Fruit fly (Drosophila melanogaster) whole organism, embryonic: ENCODE results near the gene Cp16.

Source experiments
- Awh ChIP-seq: fragments of 200-800 bp; sonication (Bioruptor generic); IDR thresholded peaks from 2 replicates; pipeline ENCODE4, ENCODE4 v1.3.6; 2022; ENCODE audit warnings: missing biosample characterization, missing genetic modification characterization
- B-H2 ChIP-seq: fragments of 200-800 bp; sonication (Bioruptor generic); optimal IDR thresholded peaks from 2 replicates; lab custom pipeline; 2018; ENCODE audit warnings: missing biosample characterization, mild to moderate bottlenecking, missing genetic modification characterization
- Bdp1 ChIP-seq: fragments of 200-800 bp; sonication (Bioruptor generic); optimal IDR thresholded peaks from 3 replicates; lab custom pipeline; 2016; ENCODE audit warnings: missing biosample characterization, missing genetic modification characterization
- CG10462 ChIP-seq: fragments of 200-800 bp; sonication (Bioruptor generic); optimal IDR thresholded peaks from 2 replicates; lab custom pipeline; 2016; ENCODE audit warnings: missing biosample characterization, missing genetic modification characterization
- CG12104 ChIP-seq: fragments of 200-800 bp; sonication (Bioruptor generic); optimal IDR thresholded peaks from 3 replicates; lab custom pipeline; 2016; ENCODE audit warnings: missing biosample characterization, missing genetic modification characterization
- CG12391 ChIP-seq: fragments of 200-800 bp; sonication (Bioruptor generic); optimal IDR thresholded peaks from 3 replicates; lab custom pipeline; 2018; ENCODE audit warnings: missing biosample characterization, mild to moderate bottlenecking, missing genetic modification characterization, moderate library complexity
- CG14667 ChIP-seq: fragments of 200-800 bp; sonication (Bioruptor generic); IDR thresholded peaks from 2 replicates; pipeline ENCODE4 v1.3.6; 2022; ENCODE audit warnings: missing biosample characterization, missing genetic modification characterization
- CG14710 ChIP-seq: fragments of 200-800 bp; sonication (Bioruptor generic); optimal IDR thresholded peaks from 3 replicates; lab custom pipeline; 2019; ENCODE audit warnings: missing biosample characterization, mild to moderate bottlenecking, missing genetic modification characterization, moderate library complexity
- CG14860 ChIP-seq: fragments of 200-800 bp; sonication (Bioruptor generic); IDR thresholded peaks from 3 replicates; pipeline ENCODE4 v1.3.6; 2022; ENCODE audit warnings: missing biosample characterization, missing genetic modification characterization; ENCODE audit not compliant: partially characterized antibody
- CG18262 ChIP-seq: fragments of 200-800 bp; optimal IDR thresholded peaks from 3 replicates; lab custom pipeline; 2019; ENCODE audit warnings: missing biosample characterization, mild to moderate bottlenecking, missing genetic modification characterization, moderate library complexity
- CG18619 ChIP-seq: fragments of 200-800 bp; sonication (Bioruptor generic); optimal IDR thresholded peaks from 3 replicates; lab custom pipeline; 2017; ENCODE audit warnings: missing biosample characterization, mild to moderate bottlenecking, missing genetic modification characterization
- CG30403 ChIP-seq: fragments of 200-800 bp; sonication (Bioruptor generic); optimal IDR thresholded peaks from 3 replicates; lab custom pipeline; 2016; ENCODE audit warnings: missing biosample characterization, missing genetic modification characterization
- CG32532 ChIP-seq: fragments of 200-800 bp; sonication (Bioruptor generic); IDR thresholded peaks from 2 replicates; pipeline ENCODE4 v1.3.6; 2022; ENCODE audit warnings: missing biosample characterization, missing genetic modification characterization
- CG32767 ChIP-seq: fragments of 200-800 bp; sonication (Bioruptor generic); IDR thresholded peaks from 2 replicates; pipeline ENCODE4 v1.3.6; 2022; ENCODE audit warnings: missing biosample characterization, missing genetic modification characterization
- CG32772 ChIP-seq: fragments of 200-800 bp; sonication (Bioruptor generic); IDR thresholded peaks from 2 replicates; pipeline ENCODE4 v1.3.6; 2022; ENCODE audit warnings: missing biosample characterization, missing genetic modification characterization
- CG34224 ChIP-seq: fragments of 200-800 bp; sonication (Bioruptor generic); IDR thresholded peaks from 3 replicates; pipeline ENCODE4 v1.3.6; 2022; ENCODE audit warnings: missing biosample characterization, missing genetic modification characterization; ENCODE audit not compliant: partially characterized antibody
- CG3838 ChIP-seq: fragments of 200-800 bp; sonication (Bioruptor generic); optimal IDR thresholded peaks from 3 replicates; lab custom pipeline; 2016; ENCODE audit warnings: missing biosample characterization, missing genetic modification characterization
- CG3847 ChIP-seq: fragments of 200-800 bp; sonication (Bioruptor generic); IDR thresholded peaks from 2 replicates; pipeline ENCODE4 v1.3.6; 2022; ENCODE audit warnings: missing biosample characterization, missing genetic modification characterization
- CG7271 ChIP-seq: fragments of 200-800 bp; sonication (Bioruptor generic); optimal IDR thresholded peaks from 2 replicates; lab custom pipeline; 2018; ENCODE audit warnings: missing biosample characterization, mild to moderate bottlenecking, missing genetic modification characterization, moderate library complexity
- CG7987 ChIP-seq: fragments of 200-800 bp; sonication (Bioruptor generic); optimal IDR thresholded peaks from 2 replicates; lab custom pipeline; 2018; ENCODE audit warnings: missing biosample characterization, mild to moderate bottlenecking, missing genetic modification characterization, moderate library complexity
- CG9437 ChIP-seq: fragments of 200-800 bp; sonication (Bioruptor generic); optimal IDR thresholded peaks from 2 replicates; lab custom pipeline; 2018; ENCODE audit warnings: missing biosample characterization, mild to moderate bottlenecking, missing genetic modification characterization
- D ChIP-seq, 2 experiments: fragments of 200-800 bp in 1 of 2; fragments of >200 bp in 1 of 2; sonication (Bioruptor generic) in 1 of 2; optimal IDR thresholded peaks; 2 replicates in 1 of 2; 3 replicates in 1 of 2; lab custom pipeline; 2017; ENCODE audit warnings: mild to moderate bottlenecking in 1 of 2, missing biosample characterization in 1 of 2, missing genetic modification characterization in 1 of 2, missing genetic modification reagents in 1 of 2
- Dll ChIP-seq: fragments of 200-800 bp; sonication (Bioruptor generic); IDR thresholded peaks from 4 replicates; pipeline ENCODE4 v1.3.6; 2022; ENCODE audit warnings: missing biosample characterization, missing genetic modification characterization; ENCODE audit not compliant: partially characterized antibody
- Fer1 ChIP-seq: fragments of 200-800 bp; sonication (Bioruptor generic); optimal IDR thresholded peaks from 2 replicates; lab custom pipeline; 2017; ENCODE audit warnings: missing biosample characterization, mild to moderate bottlenecking, missing genetic modification characterization
- Fer3 ChIP-seq: fragments of 200-800 bp; sonication (Bioruptor generic); optimal IDR thresholded peaks from 2 replicates; lab custom pipeline; 2018; ENCODE audit warnings: missing biosample characterization, mild to moderate bottlenecking, missing genetic modification characterization, moderate library complexity
- Mes4 ChIP-seq: fragments of 200-800 bp; sonication (Bioruptor generic); optimal IDR thresholded peaks from 2 replicates; lab custom pipeline; 2016; ENCODE audit warnings: missing biosample characterization, missing genetic modification characterization
- Rx ChIP-seq: fragments of 200-800 bp; sonication (Bioruptor generic); IDR thresholded peaks from 2 replicates; pipeline ENCODE4 v1.3.6; 2022; ENCODE audit warnings: missing biosample characterization, missing genetic modification characterization
- Six4 ChIP-seq: fragments of 200-800 bp; sonication (Bioruptor generic); optimal IDR thresholded peaks from 2 replicates; lab custom pipeline; 2016; ENCODE audit warnings: missing biosample characterization, missing genetic modification characterization
- Ssrp ChIP-seq: fragments of 200-800 bp; sonication (Bioruptor generic); optimal IDR thresholded peaks from 2 replicates; lab custom pipeline; 2018; ENCODE audit warnings: missing biosample characterization, mild to moderate bottlenecking, missing genetic modification characterization, moderate library complexity
- Xbp1 ChIP-seq: fragments of 200-800 bp; sonication (Bioruptor generic); optimal IDR thresholded peaks from 3 replicates; lab custom pipeline; 2016; ENCODE audit warnings: missing biosample characterization, mild to moderate bottlenecking, missing genetic modification characterization
- ap ChIP-seq: fragments of 200-800 bp; sonication (Bioruptor generic); IDR thresholded peaks from 2 replicates; pipeline ENCODE4 v1.3.6; 2022; ENCODE audit warnings: missing biosample characterization, missing genetic modification characterization
- bbx ChIP-seq: fragments of 200-800 bp; sonication (Bioruptor generic); IDR thresholded peaks from 2 replicates; pipeline ENCODE4 v1.3.6; 2022; ENCODE audit warnings: missing biosample characterization, missing genetic modification characterization; ENCODE audit not compliant: partially characterized antibody
- bcd ChIP-seq: fragments of 200-800 bp; sonication (Bioruptor generic); optimal IDR thresholded peaks from 2 replicates; lab custom pipeline; 2017; ENCODE audit warnings: missing biosample characterization, mild to moderate bottlenecking, missing genetic modification characterization
- dmrt11E ChIP-seq: fragments of 200-800 bp; sonication (Bioruptor generic); optimal IDR thresholded peaks from 3 replicates; lab custom pipeline; 2018; ENCODE audit warnings: missing biosample characterization, mild to moderate bottlenecking, missing genetic modification characterization, moderate library complexity
- exex ChIP-seq: fragments of 200-800 bp; sonication (Bioruptor generic); optimal IDR thresholded peaks from 4 replicates; lab custom pipeline; 2018; ENCODE audit warnings: missing biosample characterization, mild to moderate bottlenecking, missing genetic modification characterization, moderate library complexity
- gem ChIP-seq: fragments of 200-800 bp; sonication (Bioruptor generic); optimal IDR thresholded peaks from 2 replicates; lab custom pipeline; 2019; ENCODE audit warnings: missing biosample characterization, mild to moderate bottlenecking, missing genetic modification characterization, moderate library complexity
- grn ChIP-seq: fragments of 200-800 bp; sonication (Bioruptor generic); optimal IDR thresholded peaks from 3 replicates; lab custom pipeline; 2017; ENCODE audit warnings: missing biosample characterization, missing genetic modification characterization
- gt ChIP-seq: fragments of 200-800 bp; sonication (Bioruptor generic); IDR thresholded peaks from 2 replicates; pipeline ENCODE4 v1.3.6; 2022; ENCODE audit warnings: missing biosample characterization, missing genetic modification characterization
- hb ChIP-seq: fragments of 200-800 bp; sonication (Bioruptor generic); IDR thresholded peaks from 3 replicates; pipeline ENCODE4 v1.3.6; 2022; ENCODE audit warnings: missing biosample characterization, missing genetic modification characterization; ENCODE audit not compliant: partially characterized antibody
- ind ChIP-seq: fragments of 200-800 bp; sonication (Bioruptor generic); optimal IDR thresholded peaks from 3 replicates; lab custom pipeline; 2016; ENCODE audit warnings: missing biosample characterization, missing genetic modification characterization
- jing ChIP-seq: fragments of 200-800 bp; sonication (Bioruptor generic); optimal IDR thresholded peaks from 2 replicates; lab custom pipeline; 2018; ENCODE audit warnings: missing biosample characterization, mild to moderate bottlenecking, missing genetic modification characterization
- ken ChIP-seq: fragments of 200-800 bp; sonication (Bioruptor generic); IDR thresholded peaks from 3 replicates; pipeline ENCODE4 v1.3.6; 2022; ENCODE audit warnings: missing biosample characterization, missing genetic modification characterization
- lbe ChIP-seq: fragments of 200-800 bp; sonication (Bioruptor generic); optimal IDR thresholded peaks from 2 replicates; lab custom pipeline; 2016; ENCODE audit warnings: missing biosample characterization, mild to moderate bottlenecking, missing genetic modification characterization
- mld ChIP-seq: fragments of 200-800 bp; sonication (Bioruptor generic); IDR thresholded peaks from 3 replicates; pipeline ENCODE4 v1.3.6; 2022; ENCODE audit warnings: missing biosample characterization, missing genetic modification characterization; ENCODE audit not compliant: partially characterized antibody
- odd ChIP-seq: fragments of 200-800 bp; sonication (Bioruptor generic); optimal IDR thresholded peaks from 2 replicates; lab custom pipeline; 2017; ENCODE audit warnings: missing biosample characterization, mild to moderate bottlenecking, missing genetic modification characterization
- pho ChIP-seq: fragments of 200-800 bp; sonication (Bioruptor generic); optimal IDR thresholded peaks from 2 replicates; lab custom pipeline; 2016; ENCODE audit warnings: missing biosample characterization, missing genetic modification characterization
- row ChIP-seq: fragments of 200-800 bp; sonication (Bioruptor generic); IDR thresholded peaks from 3 replicates; pipeline ENCODE4 v1.3.6; 2022; ENCODE audit warnings: missing biosample characterization, missing genetic modification characterization
- slbo ChIP-seq: fragments of 200-800 bp; sonication (Bioruptor generic); IDR thresholded peaks from 2 replicates; pipeline ENCODE4 v1.3.6; 2022; ENCODE audit warnings: missing biosample characterization, missing genetic modification characterization
- zfh2 ChIP-seq: fragments of 200-800 bp; sonication (Bioruptor generic); optimal IDR thresholded peaks from 2 replicates; lab custom pipeline; 2016; ENCODE audit warnings: missing biosample characterization, missing genetic modification characterization

Gene Cp16

dm6 chr3L:8763037-8763454 lies 31.3 kb downstream of the Cp16 start (continued):
- TF ChIP-seq CG12391 (tag; lab: Kevin White, UChicago) (peak; percentile 48), CG34224 (GFP tag; lab: Robert Waterston, UW) (peak; percentile 65), ind (GFP tag; lab: Kevin White, UChicago) (no peak), bcd (GFP tag; lab: Kevin White, UChicago) (peak; percentile 49), dmrt11E (tag; lab: Kevin White, UChicago) (no peak), Fer3 (tag; lab: Kevin White, UChicago) (peak; percentile 34), CG32767 (GFP tag; lab: Robert Waterston, UW) (0 out of 2 replicates have a peak, but pooled peaks have one; percentile 20), CG30403 (GFP tag; lab: Kevin White, UChicago) (peak; percentile 45), ap (GFP tag; lab: Robert Waterston, UW) (peak; percentile 38; the same call in 1 of the 2 replicates), Mes4 (peak; percentile 6), Xbp1 (GFP tag; lab: Kevin White, UChicago) (peak; percentile 52), Bdp1 (peak; percentile 23), zfh2 (peak; percentile 28), exex (tag; lab: Kevin White, UChicago) (no peak), Six4 (GFP tag; lab: Kevin White, UChicago) (no peak), grn (peak; percentile 11), CG3847 (peak; percentile 51; the same call in 1 of the 2 replicates), CG7271 (tag; lab: Kevin White, UChicago) (no peak), jing (GFP tag; lab: Kevin White, UChicago) (no peak), CG9437 (peak; percentile 15), CG7987 (GFP tag; lab: Kevin White, UChicago) (no peak), CG18619 (GFP tag; lab: Kevin White, UChicago) (peak; percentile 47), slbo (peak; percentile 74), CG14860 (GFP tag; lab: Robert Waterston, UW) (peak; percentile 57; the same call in 2 of the 3 replicates), mld (0 out of 3 replicates have a peak, but pooled peaks have one; percentile 17), ken (peak; percentile 73), bbx (GFP tag; lab: Robert Waterston, UW) (no peak), row (peak; percentile 76), CG3838 (GFP tag; lab: Kevin White, UChicago) (no peak), D (optimal IDR thresholded peaks at IDR 0.05; lab: Kevin White, UChicago) (no peak), D (GFP tag; optimal IDR thresholded peaks at IDR 0.05; lab: Kevin White, UChicago) (peak; percentile 7), lbe (no peak), CG12104 (GFP tag; lab: Kevin White, UChicago) (no peak), Rx (GFP tag; lab: Robert Waterston, UW) (peak; percentile 40), CG14667 (GFP tag; lab: Robert Waterston, UW) (0 out of 2 replicates have a peak, but pooled peaks have one; percentile 19), CG14710 (tag; lab: Kevin White, UChicago) (no peak), B-H2 (GFP tag; lab: Kevin White, UChicago) (no peak), Awh (peak; percentile 39; the same call in 1 of the 2 replicates), CG18262 (tag; lab: Kevin White, UChicago) (peak; percentile 1), CG32772 (GFP tag; lab: Robert Waterston, UW) (peak; percentile 54), gem (peak; percentile 60), CG10462 (peak; percentile 14), CG32532 (GFP tag; lab: Robert Waterston, UW) (peak; percentile 53; the same call in 1 of the 2 replicates), odd (GFP tag; lab: Kevin White, UChicago) (peak; percentile 26), Fer1 (no peak), gt (no peak), hb (GFP tag; lab: Robert Waterston, UW) (0 out of 3 replicates have a peak, but pooled peaks have one; percentile 25), Ssrp (tag; lab: Kevin White, UChicago) (peak; percentile 46), Dll (0 out of 4 replicates have a peak, but pooled peaks have one; percentile 46), pho (GFP tag; lab: Kevin White, UChicago) (peak; percentile 32)
